Comparison of ENCODE assay signal across 6 fruit fly cellular contexts in genomic region chr2L:1118880-1119809, dm6.
TF ChIP-seq lines count a peak whose summit lies in the region.

No protein-coding gene starts in this region.

- no peak for TF ChIP-seq CTCF in whole organism, embryonic (GFP tag; optimal IDR thresholded peaks at IDR 0.05; lab: Kevin White, UChicago)

TF ChIP-seq in whole organism, 6 proteins besides CTCF, POLR2A, EP300 and RAD21:
- TF ChIP-seq psq (optimal IDR thresholded peaks at IDR 0.05; lab: Kevin White, UChicago) (no peak), EcR (GFP tag; optimal IDR thresholded peaks at IDR 0.05; lab: Kevin White, UChicago) (peak in 1 of 2 experiments; percentile 23), Dll (optimal IDR thresholded peaks at IDR 0.05; lab: Kevin White, UChicago) (peak; percentile 93), usp (GFP tag; optimal IDR thresholded peaks at IDR 0.05; lab: Kevin White, UChicago) (no peak), pan (optimal IDR thresholded peaks at IDR 0.05; lab: Kevin White, UChicago) (peak; percentile 96), CG8478 (optimal IDR thresholded peaks at IDR 0.05; lab: Kevin White, UChicago) (no peak)

TF ChIP-seq in whole organism, adult, 20 proteins besides CTCF, POLR2A, EP300 and RAD21 (continues in another document):
- peak; percentile 93 for TF ChIP-seq ovo (GFP tag; optimal IDR thresholded peaks at IDR 0.05; lab: Kevin White, UChicago)
- peak; percentile 49 for TF ChIP-seq bab1 (GFP tag; optimal IDR thresholded peaks at IDR 0.05; lab: Kevin White, UChicago)
- TF ChIP-seq CG14711 (tag; optimal IDR thresholded peaks at IDR 0.05; lab: Kevin White, UChicago): peak; percentile 59
- TF ChIP-seq CG7045 (GFP tag; optimal IDR thresholded peaks at IDR 0.05; lab: Kevin White, UChicago): peak; percentile 45
- peak; percentile 77 for TF ChIP-seq CG5204 (GFP tag; optimal IDR thresholded peaks at IDR 0.05; lab: Kevin White, UChicago)
- TF ChIP-seq cic (GFP tag; optimal IDR thresholded peaks at IDR 0.05; lab: Kevin White, UChicago): peak; percentile 78
- TF ChIP-seq CG1620 (GFP tag; optimal IDR thresholded peaks at IDR 0.05; lab: Kevin White, UChicago): peak; percentile 64
- peak; percentile 52 for TF ChIP-seq pad (GFP tag; optimal IDR thresholded peaks at IDR 0.05; lab: Kevin White, UChicago)
- TF ChIP-seq CG33017 (tag; optimal IDR thresholded peaks at IDR 0.05; lab: Kevin White, UChicago): peak; percentile 70
- TF ChIP-seq Hr96 (GFP tag; optimal IDR thresholded peaks at IDR 0.05; lab: Kevin White, UChicago): peak; percentile 57
- TF ChIP-seq Clk (GFP tag; optimal IDR thresholded peaks at IDR 0.05; lab: Kevin White, UChicago): no peak
- TF ChIP-seq kay (GFP tag; lab: Kevin White, UChicago; ENCODE audit: borderline replicate concordance): peak; percentile 97
- peak; percentile 64 for TF ChIP-seq toe (GFP tag; optimal IDR thresholded peaks at IDR 0.05; lab: Kevin White, UChicago)
- TF ChIP-seq cnc (optimal IDR thresholded peaks at IDR 0.05; lab: Kevin White, UChicago): no peak
- TF ChIP-seq CG11617 (GFP tag; optimal IDR thresholded peaks at IDR 0.05; lab: Kevin White, UChicago): peak; percentile 79
- peak; percentile 66 for TF ChIP-seq Mnt (GFP tag; optimal IDR thresholded peaks at IDR 0.05; lab: Kevin White, UChicago)
- peak; percentile 94 for TF ChIP-seq CG12768 (GFP tag; optimal IDR thresholded peaks at IDR 0.05; lab: Kevin White, UChicago)

TF ChIP-seq in whole organism, embryonic, 481 proteins besides CTCF, POLR2A, EP300 and RAD21 (continues in another document):
- TF ChIP-seq onecut (GFP tag; IDR thresholded peaks at IDR 0.05; lab: Robert Waterston, UW) (no peak; the same call in 1 of the 2 replicates), CG10543 (GFP tag; optimal IDR thresholded peaks at IDR 0.05; lab: Kevin White, UChicago) (peak; percentile 59), ssp (GFP tag; IDR thresholded peaks at IDR 0.05; lab: Robert Waterston, UW) (peak; percentile 60), dimm (GFP tag; IDR thresholded peaks at IDR 0.05; lab: Robert Waterston, UW) (no peak), sug (tag; optimal IDR thresholded peaks at IDR 0.05; lab: Kevin White, UChicago) (peak; percentile 67), CG7556 (GFP tag; optimal IDR thresholded peaks at IDR 0.05; lab: Kevin White, UChicago) (peak; percentile 74), sima (GFP tag; optimal IDR thresholded peaks at IDR 0.05; lab: Kevin White, UChicago) (no peak), CG10565 (GFP tag; optimal IDR thresholded peaks at IDR 0.05; lab: Kevin White, UChicago) (no peak), Neu2 (GFP tag; optimal IDR thresholded peaks at IDR 0.05; lab: Kevin White, UChicago; ENCODE audit: borderline replicate concordance) (no peak), CG14965 (GFP tag; optimal IDR thresholded peaks at IDR 0.05; lab: Kevin White, UChicago; ENCODE audit: borderline replicate concordance) (no peak), pb (GFP tag; optimal IDR thresholded peaks at IDR 0.05; lab: Kevin White, UChicago) (no peak), Oli (tag; optimal IDR thresholded peaks at IDR 0.05; lab: Kevin White, UChicago) (peak; percentile 64), twi (tag; optimal IDR thresholded peaks at IDR 0.05; lab: Kevin White, UChicago) (peak; percentile 75), CG10959 (GFP tag; IDR thresholded peaks at IDR 0.05; lab: Robert Waterston, UW) (0 out of 2 replicates have a peak, but pooled peaks have one; percentile 32), pros (GFP tag; optimal IDR thresholded peaks at IDR 0.05; lab: Kevin White, UChicago) (no peak), CG6175 (GFP tag; IDR thresholded peaks at IDR 0.05; lab: Robert Waterston, UW) (peak; percentile 22; the same call in 1 of the 3 replicates)

TF ChIP-seq in whole organism, prepupa, 60 proteins besides CTCF, POLR2A, EP300 and RAD21 (continues in another document):
- TF ChIP-seq CG11294 (GFP tag; IDR thresholded peaks at IDR 0.05; lab: Robert Waterston, UW): peak; percentile 79
- TF ChIP-seq CG31627 (GFP tag; optimal IDR thresholded peaks at IDR 0.05; lab: Kevin White, UChicago): peak; percentile 81
- TF ChIP-seq CG10669 (GFP tag; optimal IDR thresholded peaks at IDR 0.05; lab: Kevin White, UChicago): peak; percentile 62
- peak; percentile 81 for TF ChIP-seq Smox (GFP tag; optimal IDR thresholded peaks at IDR 0.05; lab: Kevin White, UChicago)
- peak; percentile 61 for TF ChIP-seq spab (GFP tag; optimal IDR thresholded peaks at IDR 0.05; lab: Kevin White, UChicago)
- TF ChIP-seq Met (GFP tag; optimal IDR thresholded peaks at IDR 0.05; lab: Kevin White, UChicago): peak; percentile 81
- TF ChIP-seq eg (GFP tag; IDR thresholded peaks at IDR 0.05; lab: Robert Waterston, UW): peak; percentile 84
- peak; percentile 79 for TF ChIP-seq vri (GFP tag; optimal IDR thresholded peaks at IDR 0.05; lab: Kevin White, UChicago)
- TF ChIP-seq CG8119 (GFP tag; IDR thresholded peaks at IDR 0.05; lab: Robert Waterston, UW): peak; percentile 73
- peak; percentile 69 for TF ChIP-seq CG7368 (GFP tag; optimal IDR thresholded peaks at IDR 0.05; lab: Kevin White, UChicago)
- TF ChIP-seq Eip78C (GFP tag; lab: Kevin White, UChicago): peak; percentile 94
- TF ChIP-seq CG11762 (GFP tag; optimal IDR thresholded peaks at IDR 0.05; lab: Kevin White, UChicago; ENCODE audit: insufficient read depth): peak; percentile 70
- TF ChIP-seq fd59A (GFP tag; optimal IDR thresholded peaks at IDR 0.05; lab: Kevin White, UChicago): peak; percentile 37
- peak; percentile 85 for TF ChIP-seq pdm3 (GFP tag; optimal IDR thresholded peaks at IDR 0.05; lab: Kevin White, UChicago)
- peak; percentile 70 for TF ChIP-seq Gug (GFP tag; IDR thresholded peaks at IDR 0.05; lab: Robert Waterston, UW)
- peak; percentile 68 for TF ChIP-seq CG10631 (GFP tag; optimal IDR thresholded peaks at IDR 0.05; lab: Kevin White, UChicago)
- peak; percentile 35 for TF ChIP-seq CG16779 (tag; optimal IDR thresholded peaks at IDR 0.05; lab: Kevin White, UChicago)
- TF ChIP-seq lz (GFP tag; optimal IDR thresholded peaks at IDR 0.05; lab: Kevin White, UChicago): peak; percentile 83

TF ChIP-seq in whole organism, pupa, 21 proteins besides CTCF, POLR2A, EP300 and RAD21 (continues in another document):
- TF ChIP-seq Ets98B (GFP tag; IDR thresholded peaks at IDR 0.05; lab: Robert Waterston, UW): peak; percentile 58
- TF ChIP-seq CG4496 (GFP tag; IDR thresholded peaks at IDR 0.05; lab: Robert Waterston, UW): peak; percentile 80
- peak; percentile 73 for TF ChIP-seq Snoo (tag; optimal IDR thresholded peaks at IDR 0.05; lab: Kevin White, UChicago)
- TF ChIP-seq gl (tag; optimal IDR thresholded peaks at IDR 0.05; lab: Kevin White, UChicago): peak; percentile 36
- TF ChIP-seq CG8159 (tag; optimal IDR thresholded peaks at IDR 0.05; lab: Kevin White, UChicago): peak; percentile 71
- peak; percentile 74 for TF ChIP-seq CG8301 (tag; optimal IDR thresholded peaks at IDR 0.05; lab: Kevin White, UChicago)
- peak; percentile 71 for TF ChIP-seq CG32121 (GFP tag; IDR thresholded peaks at IDR 0.05; lab: Robert Waterston, UW)
- TF ChIP-seq rn (GFP tag; IDR thresholded peaks at IDR 0.05; lab: Robert Waterston, UW): peak; percentile 57
- peak; percentile 41 for TF ChIP-seq CG34367 (tag; optimal IDR thresholded peaks at IDR 0.05; lab: Kevin White, UChicago)
- peak; percentile 75 for TF ChIP-seq CG14655 (GFP tag; optimal IDR thresholded peaks at IDR 0.05; lab: Kevin White, UChicago)
- peak; percentile 46 for TF ChIP-seq CG9948 (tag; optimal IDR thresholded peaks at IDR 0.05; lab: Kevin White, UChicago)
- TF ChIP-seq D1 (tag; optimal IDR thresholded peaks at IDR 0.05; lab: Kevin White, UChicago): no peak
- TF ChIP-seq CG17806 (tag; optimal IDR thresholded peaks at IDR 0.05; lab: Kevin White, UChicago): peak; percentile 61
- peak; percentile 73 for TF ChIP-seq CG12605 (GFP tag; IDR thresholded peaks at IDR 0.05; lab: Robert Waterston, UW)
- peak; percentile 70 for TF ChIP-seq Pif1B (GFP tag; optimal IDR thresholded peaks at IDR 0.05; lab: Kevin White, UChicago)
- TF ChIP-seq Pif1A (GFP tag; optimal IDR thresholded peaks at IDR 0.05; lab: Kevin White, UChicago): peak; percentile 59
- peak; percentile 45; the same call in 1 of the 2 replicates for TF ChIP-seq CG10348 (GFP tag; IDR thresholded peaks at IDR 0.05; lab: Robert Waterston, UW)
- TF ChIP-seq CG15710 (tag; optimal IDR thresholded peaks at IDR 0.05; lab: Kevin White, UChicago): peak; percentile 62
- no peak for TF ChIP-seq CG13204 (GFP tag; optimal IDR thresholded peaks at IDR 0.05; lab: Kevin White, UChicago)
- peak; percentile 78 for TF ChIP-seq EcR (GFP tag; optimal IDR thresholded peaks at IDR 0.05; lab: Kevin White, UChicago)

TF ChIP-seq in whole organism, wandering third instar larva, 38 proteins besides CTCF, POLR2A, EP300 and RAD21 (continues in another document):
- TF ChIP-seq CG9705 (GFP tag; optimal IDR thresholded peaks at IDR 0.05; lab: Kevin White, UChicago) (no peak), woc (GFP tag; optimal IDR thresholded peaks at IDR 0.05; lab: Kevin White, UChicago) (peak; percentile 78), Dif (GFP tag; optimal IDR thresholded peaks at IDR 0.05; lab: Kevin White, UChicago; ENCODE audit: partially characterized antibody) (peak; percentile 88), dsf (GFP tag; optimal IDR thresholded peaks at IDR 0.05; lab: Kevin White, UChicago; ENCODE audit: borderline replicate concordance) (no peak), Rel (GFP tag; optimal IDR thresholded peaks at IDR 0.05; lab: Kevin White, UChicago) (peak; percentile 38), Rel (tag; optimal IDR thresholded peaks at IDR 0.05; lab: Kevin White, UChicago) (peak; percentile 51), lola (GFP tag; optimal IDR thresholded peaks at IDR 0.05; lab: Kevin White, UChicago) (no peak), sv (GFP tag; optimal IDR thresholded peaks at IDR 0.05; lab: Kevin White, UChicago) (peak; percentile 76), dl (GFP tag; optimal IDR thresholded peaks at IDR 0.05; lab: Kevin White, UChicago; ENCODE audit: insufficient read depth in 1 of 2, partially characterized antibody in 2 of 2) (peak; percentile 31 to 74), HLH106 (tag; optimal IDR thresholded peaks at IDR 0.05; lab: Kevin White, UChicago) (peak; percentile 60), CrebA (GFP tag; optimal IDR thresholded peaks at IDR 0.05; lab: Kevin White, UChicago; ENCODE audit: borderline replicate concordance) (peak; percentile 65), jim (GFP tag; optimal IDR thresholded peaks at IDR 0.05; lab: Kevin White, UChicago) (no peak), GATAd (GFP tag; optimal IDR thresholded peaks at IDR 0.05; lab: Kevin White, UChicago) (no peak), dmrt93B (GFP tag; optimal IDR thresholded peaks at IDR 0.05; lab: Kevin White, UChicago) (peak; percentile 44), Dfd (GFP tag; optimal IDR thresholded peaks at IDR 0.05; lab: Kevin White, UChicago) (no peak), Mio (GFP tag; optimal IDR thresholded peaks at IDR 0.05; lab: Kevin White, UChicago) (peak; percentile 24), Abd-B (GFP tag; optimal IDR thresholded peaks at IDR 0.05; lab: Kevin White, UChicago) (no peak), Vsx2 (GFP tag; optimal IDR thresholded peaks at IDR 0.05; lab: Kevin White, UChicago; ENCODE audit: partially characterized antibody) (peak; percentile 73), Hr83 (GFP tag; optimal IDR thresholded peaks at IDR 0.05; lab: Kevin White, UChicago; ENCODE audit: poor library complexity, severe bottlenecking) (peak; percentile 51), CG32264 (GFP tag; optimal IDR thresholded peaks at IDR 0.05; lab: Kevin White, UChicago) (peak; percentile 57)
